Worm (Caenorhabditis elegans) whole organism, L4 larva: Measurements from ENCODE around the gene cyp-14A3.
A peak's percentile ranks its signal among the peaks of the same experiment; 100 is the strongest.

Experiments used
- arid-1 ChIP-seq: fragments of 200-800 bp; sonication (Bioruptor generic); conservative IDR thresholded peaks from 2 replicates; pipeline ENCODE4 v1.3.6; 2022; ENCODE audit warnings: missing genetic modification reagents, missing genetic modification characterization, missing compliant biosample characterization
- ceh-32 ChIP-seq: sonication (generic microtip); optimal IDR thresholded peaks from 2 replicates; lab custom pipeline; 2016; ENCODE audit warnings: mild to moderate bottlenecking, missing genetic modification characterization, missing compliant biosample characterization; ENCODE audit not compliant: poor library complexity
- ceh-82 ChIP-seq: sonication (generic microtip); optimal IDR thresholded peaks from 2 replicates; lab custom pipeline; 2017; ENCODE audit warnings: missing biosample characterization, missing genetic modification characterization
- dve-1 ChIP-seq: sonication (generic microtip); optimal IDR thresholded peaks from 2 replicates; lab custom pipeline; 2017; ENCODE audit warnings: antibody characterized with exemption, mild to moderate bottlenecking, missing genetic modification characterization, missing compliant biosample characterization; ENCODE audit not compliant: insufficient read depth
- hlh-30 ChIP-seq: sonication (generic microtip); optimal IDR thresholded peaks from 2 replicates; lab custom pipeline; 2017; ENCODE audit warnings: antibody characterized with exemption, mild to moderate bottlenecking, missing genetic modification characterization, missing compliant biosample characterization; ENCODE audit not compliant: insufficient read depth
- nhr-6 ChIP-seq: fragments of 150-350 bp; optimal IDR thresholded peaks from 2 replicates; lab custom pipeline; 2014; ENCODE audit warnings: missing biosample characterization, missing genetic modification characterization
- pha-4 ChIP-seq, 2 experiments: fragments of 150-350 bp in 1 of 2; fragments of 200-800 bp in 1 of 2; sonication (Bioruptor generic) in 1 of 2; IDR thresholded peaks in 1 of 2; optimal IDR thresholded peaks in 1 of 2; 2 replicates each; pipeline versions ENCODE4 v1.3.6 to Lab custom; 2014 to 2022; ENCODE audit warnings: missing genetic modification characterization in 2 of 2, missing genetic modification reagents in 2 of 2, missing biosample characterization in 1 of 2, missing compliant biosample characterization in 1 of 2
- rbr-2 ChIP-seq: sonication (generic microtip); optimal IDR thresholded peaks from 2 replicates; lab custom pipeline; 2016; ENCODE audit warnings: missing genotype, missing genetic modification characterization, missing compliant biosample characterization
- saeg-2 ChIP-seq: fragments of 200-800 bp; sonication (Bioruptor generic); IDR thresholded peaks from 2 replicates; pipeline ENCODE4 v1.3.6; 2022; ENCODE audit warnings: missing genetic modification reagents, missing genetic modification characterization, missing compliant biosample characterization
- skn-1 ChIP-seq: fragments of 150-350 bp; optimal IDR thresholded peaks from 2 replicates; lab custom pipeline; 2014; ENCODE audit warnings: missing biosample characterization, missing genetic modification characterization
- zag-1 ChIP-seq: fragments of 150-350 bp; optimal IDR thresholded peaks from 2 replicates; lab custom pipeline; 2014; ENCODE audit warnings: missing biosample characterization, missing genetic modification characterization

DNA sequence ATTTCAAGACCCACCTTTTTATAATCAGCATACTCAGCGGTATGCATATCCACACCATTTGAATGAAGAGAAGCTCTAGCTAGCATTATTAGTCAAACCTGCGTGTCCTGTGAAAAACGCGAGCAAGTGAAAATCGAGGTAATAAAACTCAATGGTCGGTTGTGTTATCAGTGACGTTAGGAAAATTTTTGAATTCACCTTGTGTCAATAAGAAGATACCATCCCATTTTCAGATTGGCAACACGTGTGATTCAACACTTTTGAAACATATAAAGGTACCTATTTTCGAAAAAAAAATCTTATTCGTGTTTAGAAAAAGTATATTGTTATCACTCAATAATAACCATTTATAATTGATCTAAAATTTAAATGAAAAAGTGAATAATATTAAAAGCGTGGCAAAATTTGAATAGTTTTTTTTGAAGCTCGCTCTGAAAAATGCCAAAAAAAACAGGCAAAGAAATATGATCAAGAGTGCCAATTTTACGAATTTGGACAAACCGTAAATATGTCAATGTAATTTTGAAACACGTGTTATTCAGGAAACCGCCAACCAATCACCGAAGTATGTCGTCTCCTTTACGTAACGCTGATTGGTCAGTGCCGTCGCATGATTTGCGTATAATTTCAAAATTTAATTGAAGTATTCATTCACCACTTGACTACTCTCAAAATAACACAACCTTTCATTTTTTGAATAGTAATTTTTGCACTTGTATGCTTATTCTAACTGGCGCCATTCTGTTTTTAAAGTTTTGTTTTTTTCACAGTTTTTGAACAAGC is 37.8 kb upstream of the cyp-14A3 start, which contains the start of gene F46G10.1:
- peak; percentile 70 for TF ChIP-seq dve-1 (tag; lab: Kevin White, UChicago)
- TF ChIP-seq rbr-2, result no peak
- no peak for TF ChIP-seq saeg-2 (GFP tag; lab: Robert Waterston, UW)
- no peak for TF ChIP-seq nhr-6
- TF ChIP-seq zag-1 (tag; lab: Kevin White, UChicago), result no peak
- no peak for TF ChIP-seq skn-1
- no peak for TF ChIP-seq arid-1 (GFP tag; lab: Robert Waterston, UW)
- TF ChIP-seq hlh-30, result peak; percentile 21
- TF ChIP-seq ceh-82 (tag; lab: Kevin White, UChicago), result no peak
- TF ChIP-seq pha-4 (GFP tag; IDR thresholded peaks at IDR 0.05; lab: Robert Waterston, UW), result no peak
- TF ChIP-seq pha-4 (tag; optimal IDR thresholded peaks at IDR 0.05; lab: Kevin White, UChicago), result no peak
- no peak for TF ChIP-seq ceh-32
